Worm (Caenorhabditis elegans) whole organism, young adult: Measurements from ENCODE around the gene F01F1.14.

Experiments used
- B0035.1 ChIP-seq: sonication (generic microtip); optimal IDR thresholded peaks from 2 replicates; lab custom pipeline; 2016; ENCODE audit warnings: missing genetic modification characterization, mild to moderate bottlenecking, missing compliant biosample characterization, missing genotype, missing genetic modification reagents
- B0261.1 ChIP-seq: sonication (generic microtip); optimal IDR thresholded peaks from 2 replicates; lab custom pipeline; 2016; ENCODE audit warnings: mild to moderate bottlenecking, missing genetic modification characterization, moderate library complexity, missing compliant biosample characterization
- F22D6.2 ChIP-seq: sonication (generic microtip); optimal IDR thresholded peaks from 2 replicates; lab custom pipeline; 2016; ENCODE audit warnings: mild to moderate bottlenecking, missing genetic modification characterization, missing compliant biosample characterization
- F49E8.2 ChIP-seq: sonication (generic microtip); optimal IDR thresholded peaks from 3 replicates; lab custom pipeline; 2017; ENCODE audit warnings: missing genetic modification characterization, mild to moderate bottlenecking, missing compliant biosample characterization, antibody characterized with exemption, moderate library complexity; ENCODE audit not compliant: insufficient read depth
- F55B11.4 ChIP-seq: sonication (generic microtip); optimal IDR thresholded peaks from 2 replicates; lab custom pipeline; 2016; ENCODE audit warnings: missing compliant biosample characterization, missing genetic modification characterization, borderline replicate concordance; ENCODE audit not compliant: insufficient read depth
- K11D2.4 ChIP-seq: fragments of 200-800 bp; sonication (Bioruptor generic); IDR thresholded peaks from 2 replicates; pipeline ENCODE4 v1.3.6; 2022; ENCODE audit warnings: missing genetic modification reagents, missing genetic modification characterization, missing compliant biosample characterization
- Y56A3A.18 ChIP-seq: fragments of 200-800 bp; sonication (Bioruptor generic); IDR thresholded peaks from 2 replicates; pipeline ENCODE4 v1.3.6; 2022; ENCODE audit warnings: missing genetic modification reagents, missing genetic modification characterization, missing compliant biosample characterization
- Y67H2A.10 ChIP-seq: fragments of 200-800 bp; sonication (Bioruptor generic); conservative IDR thresholded peaks from 2 replicates; pipeline ENCODE4 v1.3.6; 2022; ENCODE audit warnings: missing genetic modification reagents, missing genetic modification characterization, missing compliant biosample characterization
- ZK185.1 ChIP-seq: sonication (generic microtip); optimal IDR thresholded peaks from 2 replicates; lab custom pipeline; 2016; ENCODE audit warnings: mild to moderate bottlenecking, missing genetic modification characterization, missing compliant biosample characterization; ENCODE audit not compliant: poor library complexity, severe bottlenecking
- akir-1 ChIP-seq: fragments of 200-800 bp; sonication (Bioruptor generic); optimal IDR thresholded peaks from 2 replicates; lab custom pipeline; 2018; ENCODE audit warnings: mild to moderate bottlenecking, missing genetic modification characterization, moderate library complexity, missing compliant biosample characterization
- ama-1 ChIP-seq, 3 experiments: fragments of 150-350 bp in 1 of 3; sonication (generic microtip) in 2 of 3; optimal IDR thresholded peaks; 2 replicates each; lab custom pipeline; 2014 to 2018; ENCODE audit warnings: missing biosample characterization in 2 of 3, missing genetic modification characterization in 2 of 3, missing genetic modification reagents in 2 of 3
- aptf-2 ChIP-seq: fragments of 200-800 bp; sonication (Bioruptor generic); conservative IDR thresholded peaks from 2 replicates; pipeline ENCODE4 v1.3.6; 2022; ENCODE audit warnings: missing genetic modification reagents, missing genetic modification characterization, missing compliant biosample characterization
- aptf-3 ChIP-seq: fragments of 200-800 bp; sonication (Bioruptor generic); IDR thresholded peaks from 2 replicates; pipeline ENCODE4 v1.3.6; 2022; ENCODE audit warnings: missing genetic modification characterization, missing compliant biosample characterization
- athp-1 ChIP-seq: sonication (generic microtip); optimal IDR thresholded peaks from 2 replicates; lab custom pipeline; 2017; ENCODE audit warnings: mild to moderate bottlenecking, missing genetic modification characterization, missing compliant biosample characterization
- attf-5 ChIP-seq: fragments of 200-800 bp; sonication (Bioruptor generic); optimal IDR thresholded peaks from 2 replicates; lab custom pipeline; 2018; ENCODE audit warnings: mild to moderate bottlenecking, missing genetic modification characterization, missing compliant biosample characterization
- cebp-1 ChIP-seq, 2 experiments: fragments of 200-800 bp in 1 of 2; sonication (Bioruptor generic) in 1 of 2; sonication (generic microtip) in 1 of 2; IDR thresholded peaks in 1 of 2; optimal IDR thresholded peaks in 1 of 2; 2 replicates each; pipeline versions ENCODE4 v1.3.6 to Lab custom; 2017 to 2022; ENCODE audit warnings: missing compliant biosample characterization in 2 of 2, missing genetic modification characterization in 2 of 2, mild to moderate bottlenecking in 1 of 2, missing genetic modification reagents in 1 of 2, moderate library complexity in 1 of 2
- cebp-2 ChIP-seq: fragments of 200-800 bp; sonication (Bioruptor generic); IDR thresholded peaks from 2 replicates; pipeline ENCODE4 v1.3.6; 2022; ENCODE audit warnings: missing genetic modification characterization, missing compliant biosample characterization
- ceh-91 ChIP-seq: fragments of 200-800 bp; sonication (Bioruptor generic); IDR thresholded peaks from 2 replicates; pipeline ENCODE4 v1.3.6; 2022; ENCODE audit warnings: missing genetic modification reagents, missing genetic modification characterization, missing compliant biosample characterization
- chd-7 ChIP-seq: sonication (generic microtip); optimal IDR thresholded peaks from 2 replicates; lab custom pipeline; 2016; ENCODE audit warnings: mild to moderate bottlenecking, missing genetic modification characterization, moderate library complexity, missing compliant biosample characterization
- die-1 ChIP-seq: sonication (generic microtip); optimal IDR thresholded peaks from 2 replicates; lab custom pipeline; 2016; ENCODE audit warnings: missing genotype, mild to moderate bottlenecking, missing genetic modification characterization, missing compliant biosample characterization
- dox-1 ChIP-seq: fragments of 200-800 bp; sonication (Bioruptor generic); IDR thresholded peaks from 2 replicates; pipeline ENCODE4 v1.3.6; 2022; ENCODE audit warnings: missing genetic modification reagents, missing genetic modification characterization, missing compliant biosample characterization
- hlh-12 ChIP-seq: sonication (generic microtip); optimal IDR thresholded peaks from 2 replicates; lab custom pipeline; 2016; ENCODE audit warnings: missing genetic modification characterization, missing compliant biosample characterization
- hmg-1.2 ChIP-seq: fragments of 200-800 bp; sonication (Bioruptor generic); IDR thresholded peaks from 2 replicates; pipeline ENCODE4 v1.3.6; 2022; ENCODE audit warnings: missing genetic modification reagents, missing genetic modification characterization, missing compliant biosample characterization
- hmg-20 ChIP-seq: fragments of 200-800 bp; sonication (Bioruptor generic); IDR thresholded peaks from 2 replicates; pipeline ENCODE4 v1.3.6; 2022; ENCODE audit warnings: missing genetic modification reagents, missing genetic modification characterization, missing compliant biosample characterization
- hrde-1 ChIP-seq: sonication (generic microtip); optimal IDR thresholded peaks from 2 replicates; lab custom pipeline; 2016; ENCODE audit warnings: missing genetic modification characterization, mild to moderate bottlenecking, missing compliant biosample characterization, moderate library complexity, missing genotype, missing genetic modification reagents, borderline replicate concordance
- let-607 ChIP-seq, 2 experiments: fragments of 200-800 bp in 1 of 2; sonication (Bioruptor generic) in 1 of 2; sonication (generic microtip) in 1 of 2; optimal IDR thresholded peaks; 2 replicates each; lab custom pipeline; 2016 to 2018; ENCODE audit warnings: mild to moderate bottlenecking in 2 of 2, missing compliant biosample characterization in 2 of 2, missing genetic modification characterization in 2 of 2, moderate library complexity in 2 of 2, missing genotype in 1 of 2
- lin-54 ChIP-seq: fragments of 200-800 bp; sonication (Bioruptor generic); optimal IDR thresholded peaks from 2 replicates; lab custom pipeline; 2018; ENCODE audit warnings: mild to moderate bottlenecking, missing genetic modification characterization, missing compliant biosample characterization
- lsl-1 ChIP-seq: fragments of 200-800 bp; sonication (Bioruptor generic); optimal IDR thresholded peaks from 2 replicates; lab custom pipeline; 2018; ENCODE audit warnings: mild to moderate bottlenecking, missing genetic modification characterization, moderate library complexity, missing compliant biosample characterization
- madf-6 ChIP-seq: fragments of 200-800 bp; sonication (Bioruptor generic); IDR thresholded peaks from 2 replicates; pipeline ENCODE4 v1.3.6; 2022; ENCODE audit warnings: missing genetic modification reagents, missing genetic modification characterization, missing compliant biosample characterization
- mcd-1 ChIP-seq: fragments of 200-800 bp; sonication (Bioruptor generic); IDR thresholded peaks from 2 replicates; pipeline ENCODE4 v1.3.6; 2022; ENCODE audit warnings: missing genetic modification reagents, missing genetic modification characterization, missing compliant biosample characterization
- mes-4 ChIP-seq: sonication (generic microtip); optimal IDR thresholded peaks from 2 replicates; lab custom pipeline; 2016; ENCODE audit warnings: missing genotype, missing genetic modification characterization, missing compliant biosample characterization
- nfyb-1 ChIP-seq: fragments of 200-800 bp; sonication (Bioruptor generic); IDR thresholded peaks from 2 replicates; pipeline ENCODE4 v1.3.6; 2022; ENCODE audit warnings: missing genetic modification reagents, missing genetic modification characterization, missing compliant biosample characterization
- nhr-80 ChIP-seq: sonication (generic microtip); optimal IDR thresholded peaks from 2 replicates; lab custom pipeline; 2016; ENCODE audit warnings: missing genetic modification characterization, missing compliant biosample characterization
- rec-8 ChIP-seq, 2 experiments: sonication (generic microtip); optimal IDR thresholded peaks; 2 replicates each; lab custom pipeline; 2016; ENCODE audit warnings: mild to moderate bottlenecking in 2 of 2, missing genetic modification characterization in 2 of 2, missing genetic modification reagents in 2 of 2, missing genotype in 2 of 2, missing biosample characterization in 1 of 2, missing compliant biosample characterization in 1 of 2, moderate library complexity in 1 of 2
- repo-1 ChIP-seq: sonication (generic microtip); optimal IDR thresholded peaks from 2 replicates; lab custom pipeline; 2017; ENCODE audit warnings: mild to moderate bottlenecking, missing genetic modification characterization, missing compliant biosample characterization
- sptf-2 ChIP-seq: fragments of 200-800 bp; sonication (Bioruptor generic); optimal IDR thresholded peaks from 2 replicates; lab custom pipeline; 2018; ENCODE audit warnings: mild to moderate bottlenecking, missing genetic modification characterization, missing compliant biosample characterization
- tlf-1 ChIP-seq: fragments of 200-800 bp; sonication (Bioruptor generic); optimal IDR thresholded peaks from 2 replicates; lab custom pipeline; 2018; ENCODE audit warnings: mild to moderate bottlenecking, missing genetic modification characterization, missing compliant biosample characterization
- unc-62 ChIP-seq: fragments of 150-350 bp; optimal IDR thresholded peaks from 2 replicates; lab custom pipeline; 2014; ENCODE audit warnings: missing biosample characterization, missing genetic modification reagents, missing genetic modification characterization
- ztf-18 ChIP-seq: sonication (generic microtip); optimal IDR thresholded peaks from 2 replicates; lab custom pipeline; 2016; ENCODE audit warnings: missing genotype, mild to moderate bottlenecking, missing genetic modification characterization, missing compliant biosample characterization

The F01F1.14 gene

DNA sequence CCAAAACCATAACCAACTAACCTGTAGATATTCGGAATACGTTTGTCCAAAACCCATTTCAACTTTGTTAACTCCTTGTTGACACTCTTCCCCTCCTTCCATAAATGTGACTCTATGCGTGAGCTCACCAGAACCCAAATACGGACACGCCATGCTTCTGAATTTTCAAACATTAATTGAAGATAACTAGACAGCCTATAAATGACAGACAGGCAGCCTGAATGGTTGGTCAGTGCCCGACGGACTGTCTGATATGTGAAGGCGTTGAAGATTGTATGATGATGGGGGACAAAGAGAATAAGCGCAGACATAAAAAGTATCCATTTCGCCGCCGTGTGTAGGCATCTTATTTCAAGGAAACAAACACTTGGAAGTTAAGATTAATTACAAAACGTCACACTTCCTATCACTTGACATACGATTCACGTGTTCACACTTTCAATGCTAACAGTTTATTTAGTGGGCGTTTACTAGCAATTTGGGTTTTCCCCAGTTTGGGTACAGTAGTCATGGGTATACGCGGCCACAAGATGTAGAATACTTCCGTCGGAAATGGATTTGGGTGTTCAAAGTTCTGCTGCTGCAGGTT is 37.2 kb upstream of the F01F1.14 start, which contains the start of the genes tdo-2 and C28H8.2 (continued):
- TF ChIP-seq F49E8.2 (tag; lab: Kevin White, UChicago) (no peak), F22D6.2 (no peak)

ce11 chrIII:5917365-5917958 is 34.7 kb upstream of the F01F1.14 start:
- no peak for TF ChIP-seq aptf-3 (GFP tag; lab: Robert Waterston, UW)
- TF ChIP-seq hmg-20 = no peak
- no peak for TF ChIP-seq rec-8 (tag; optimal IDR thresholded peaks at IDR 0.05; lab: Kevin White, UChicago)
- peak; percentile 44 for TF ChIP-seq tlf-1 (GFP tag; lab: Kevin White, UChicago)
- 0 out of 2 replicates have a peak, but pooled peaks have one; percentile 15 for TF ChIP-seq Y56A3A.18 (GFP tag; lab: Robert Waterston, UW)
- peak; percentile 8 for TF ChIP-seq chd-7 (tag; lab: Kevin White, UChicago)
- TF ChIP-seq repo-1 (tag; lab: Kevin White, UChicago) = peak; percentile 53
- TF ChIP-seq hmg-1.2 (GFP tag; lab: Robert Waterston, UW) = peak; percentile 19; the same call in 1 of the 2 replicates
- TF ChIP-seq cebp-1 (GFP tag; IDR thresholded peaks at IDR 0.05; lab: Robert Waterston, UW) = peak; percentile 87
- TF ChIP-seq cebp-1 (tag; optimal IDR thresholded peaks at IDR 0.05; lab: Kevin White, UChicago) = peak; percentile 86
- no peak for TF ChIP-seq aptf-2 (GFP tag; lab: Robert Waterston, UW)
- no peak for TF ChIP-seq let-607 (tag; optimal IDR thresholded peaks at IDR 0.05; lab: Kevin White, UChicago)
- no peak for TF ChIP-seq cebp-2 (GFP tag; lab: Robert Waterston, UW)
- peak; percentile 26 for TF ChIP-seq attf-5
- no peak for TF ChIP-seq hlh-12
- TF ChIP-seq lsl-1 (GFP tag; lab: Kevin White, UChicago) = no peak
- peak; percentile 62 for TF ChIP-seq nhr-80 (tag; lab: Kevin White, UChicago)
- TF ChIP-seq die-1 (tag; lab: Kevin White, UChicago) = no peak

- 0 out of 2 replicates have a peak, but pooled peaks have one; percentile 6 for TF ChIP-seq hmg-1.2 (GFP tag; lab: Robert Waterston, UW)
- peak; percentile 2 for TF ChIP-seq ZK185.1 (tag; lab: Kevin White, UChicago)
- TF ChIP-seq B0261.1 (tag; lab: Kevin White, UChicago) = no peak
- TF ChIP-seq nhr-80 (tag; lab: Kevin White, UChicago) = peak; percentile 88
- TF ChIP-seq unc-62 (GFP tag; lab: Kevin White, UChicago) = no peak
- TF ChIP-seq dox-1 = peak; percentile 55
Observed at ce11 chrIII:5915926-5916325, 33.2 kb upstream of the F01F1.14 start.

DNA sequence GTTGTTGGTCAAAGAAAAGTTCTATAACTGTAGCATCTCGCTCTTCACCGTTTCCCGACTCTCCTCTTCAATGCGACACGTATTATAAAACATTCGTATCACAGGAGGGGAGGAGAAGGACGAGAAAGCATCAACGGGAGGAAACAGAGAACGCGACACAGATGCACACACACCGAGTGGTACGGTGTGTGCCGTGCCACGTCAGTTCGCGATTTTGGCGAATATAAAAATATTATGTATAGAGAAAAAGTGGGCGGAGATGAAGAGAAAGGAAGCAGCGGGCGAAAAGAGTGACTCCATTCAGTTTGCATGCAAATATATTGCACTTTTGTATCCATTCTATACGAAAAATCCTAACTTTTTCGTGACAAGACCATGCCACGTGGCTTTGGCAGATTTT is 32.0 kb upstream of the F01F1.14 start:
- TF ChIP-seq let-607 (tag; optimal IDR thresholded peaks at IDR 0.05; lab: Kevin White, UChicago) (peak; percentile 77 to 79), mes-4 (tag; lab: Kevin White, UChicago) (peak; percentile 1), ama-1 (optimal IDR thresholded peaks at IDR 0.05; lab: Kevin White, UChicago) (no peak), ama-1 (GFP tag; optimal IDR thresholded peaks at IDR 0.05; lab: Kevin White, UChicago) (no peak), lin-54 (GFP tag; lab: Kevin White, UChicago) (peak; percentile 33), nfyb-1 (peak; percentile 54; the same call in 1 of the 2 replicates), Y67H2A.10 (no peak), ceh-91 (GFP tag; lab: Robert Waterston, UW) (no peak), Y56A3A.18 (GFP tag; lab: Robert Waterston, UW) (no peak), die-1 (tag; lab: Kevin White, UChicago) (peak; percentile 12), dox-1 (peak; percentile 40; the same call in 1 of the 2 replicates), madf-6 (peak; percentile 23; the same call in 1 of the 2 replicates), athp-1 (no peak), B0035.1 (tag; lab: Kevin White, UChicago) (no peak), ztf-18 (no peak), sptf-2 (GFP tag; lab: Kevin White, UChicago) (no peak), nhr-80 (tag; lab: Kevin White, UChicago) (peak; percentile 67), F55B11.4 (tag; lab: Kevin White, UChicago) (no peak), akir-1 (GFP tag; lab: Kevin White, UChicago) (no peak), mcd-1 (GFP tag; lab: Robert Waterston, UW) (no peak), hrde-1 (peak; percentile 50), K11D2.4 (GFP tag; lab: Robert Waterston, UW) (no peak)
